Fruit fly (Drosophila melanogaster) whole organism, embryonic: ENCODE results near the gene Syx18.

Experiments
- CG8478 ChIP-seq: fragments of >200 bp; optimal IDR thresholded peaks from 2 replicates; lab custom pipeline; 2018
- CG8765 ChIP-seq: fragments of 200-800 bp; sonication (Bioruptor generic); IDR thresholded peaks from 2 replicates; pipeline ENCODE4 v1.3.6; 2022; ENCODE audit warnings: missing biosample characterization, missing genetic modification characterization
- CG9876 ChIP-seq: fragments of 200-800 bp; sonication (Bioruptor generic); optimal IDR thresholded peaks from 2 replicates; lab custom pipeline; 2016; ENCODE audit warnings: missing biosample characterization, missing genetic modification characterization
- Mad ChIP-seq: fragments of 200-800 bp; sonication (Bioruptor generic); optimal IDR thresholded peaks from 2 replicates; lab custom pipeline; 2016; ENCODE audit warnings: missing biosample characterization, missing genetic modification characterization
- PHDP ChIP-seq: fragments of 200-800 bp; sonication (Bioruptor generic); optimal IDR thresholded peaks from 3 replicates; lab custom pipeline; 2018; ENCODE audit warnings: missing biosample characterization, mild to moderate bottlenecking, missing genetic modification characterization, moderate library complexity
- Trl ChIP-seq, 3 experiments: fragments of >200 bp in 2 of 3; fragments of 200-800 bp in 1 of 3; sonication (Bioruptor generic) in 1 of 3; optimal IDR thresholded peaks; 2 replicates in 1 of 3; 3 replicates in 2 of 3; lab custom pipeline; 2016 to 2017; ENCODE audit warnings: missing biosample characterization in 1 of 3, missing genetic modification characterization in 1 of 3
- ash1 ChIP-seq: fragments of 200-800 bp; sonication (Bioruptor generic); optimal IDR thresholded peaks from 2 replicates; lab custom pipeline; 2018; ENCODE audit warnings: missing biosample characterization, mild to moderate bottlenecking, missing genetic modification characterization
- cato ChIP-seq: fragments of 200-800 bp; sonication (Bioruptor generic); optimal IDR thresholded peaks from 2 replicates; lab custom pipeline; 2016; ENCODE audit warnings: missing biosample characterization, missing genetic modification characterization, borderline replicate concordance
- lab ChIP-seq: fragments of 200-800 bp; sonication (Bioruptor generic); optimal IDR thresholded peaks from 3 replicates; lab custom pipeline; 2017; ENCODE audit warnings: missing biosample characterization, missing genetic modification characterization, mild to moderate bottlenecking, moderate library complexity, missing genetic modification reagents
- lola ChIP-seq, 3 experiments: fragments of >200 bp in 2 of 3; fragments of 200-800 bp in 1 of 3; sonication (Bioruptor generic) in 1 of 3; optimal IDR thresholded peaks; 2 replicates each; lab custom pipeline; 2017 to 2019; ENCODE audit warnings: missing biosample characterization in 3 of 3, missing genetic modification characterization in 3 of 3, mild to moderate bottlenecking in 1 of 3, moderate library complexity in 1 of 3
- prd ChIP-seq, 3 experiments: fragments of >200 bp in 2 of 3; fragments of 200-800 bp in 1 of 3; sonication (Bioruptor generic) in 1 of 3; optimal IDR thresholded peaks in 2 of 3; IDR thresholded peaks in 1 of 3; 2 replicates in 2 of 3; 3 replicates in 1 of 3; pipeline versions ENCODE4 v1.3.6 to Lab custom; 2017 to 2022; ENCODE audit warnings: missing biosample characterization in 1 of 3, missing genetic modification characterization in 1 of 3
- sr ChIP-seq: fragments of 200-800 bp; sonication (Bioruptor generic); IDR thresholded peaks from 3 replicates; pipeline ENCODE4 v1.3.6; 2022; ENCODE audit warnings: missing biosample characterization, missing genetic modification characterization
- zen2 ChIP-seq: fragments of 200-800 bp; sonication (Bioruptor generic); IDR thresholded peaks from 3 replicates; pipeline ENCODE4 v1.3.6; 2022; ENCODE audit warnings: missing biosample characterization, missing genetic modification characterization; ENCODE audit not compliant: partially characterized antibody

- TF ChIP-seq prd (optimal IDR thresholded peaks at IDR 0.05; lab: Kevin White, UChicago) (no peak), prd (GFP tag; IDR thresholded peaks at IDR 0.05; lab: Robert Waterston, UW) (no peak), ash1 (no peak), PHDP (tag; lab: Kevin White, UChicago) (no peak), cato (no peak), sr (no peak), zen2 (GFP tag; lab: Robert Waterston, UW) (no peak), Trl (optimal IDR thresholded peaks at IDR 0.05; lab: Kevin White, UChicago) (no peak), Trl (GFP tag; optimal IDR thresholded peaks at IDR 0.05; lab: Kevin White, UChicago) (no peak), CG8478 (lab: Kevin White, UChicago) (peak; percentile 62), Mad (no peak), lola (GFP tag; optimal IDR thresholded peaks at IDR 0.05; lab: Kevin White, UChicago) (no peak), CG9876 (GFP tag; lab: Kevin White, UChicago) (no peak), CG8765 (no peak), lab (no peak)
Observed at dm6 chr3R:24663044-24663443, 37.7 kb upstream of the Syx18 start.
